Worm (Caenorhabditis elegans) whole organism, L1 larva: Measurements from ENCODE around the gene nmy-1.

Experiments
- F16B12.6 ChIP-seq: fragments of 150-350 bp; optimal IDR thresholded peaks from 2 replicates; lab custom pipeline; 2014; ENCODE audit warnings: missing biosample characterization, missing genetic modification characterization
- aha-1 ChIP-seq: fragments of 150-350 bp; optimal IDR thresholded peaks from 2 replicates; lab custom pipeline; 2014; ENCODE audit warnings: missing biosample characterization, missing genetic modification characterization
- alr-1 ChIP-seq: fragments of 200-800 bp; sonication (Bioruptor generic); optimal IDR thresholded peaks from 2 replicates; lab custom pipeline; 2018; ENCODE audit warnings: borderline replicate concordance, mild to moderate bottlenecking, missing genetic modification characterization, missing compliant biosample characterization
- aly-2 ChIP-seq: fragments of 150-350 bp; optimal IDR thresholded peaks from 2 replicates; lab custom pipeline; 2014; ENCODE audit warnings: missing biosample characterization, missing genetic modification characterization
- ama-1 ChIP-seq: fragments of 150-350 bp; optimal IDR thresholded peaks from 2 replicates; lab custom pipeline; 2014
- ceh-8 ChIP-seq: fragments of 200-800 bp; sonication (Bioruptor generic); optimal IDR thresholded peaks from 2 replicates; lab custom pipeline; 2018; ENCODE audit warnings: mild to moderate bottlenecking, missing genetic modification characterization, moderate library complexity, missing compliant biosample characterization
- ceh-82 ChIP-seq, 3 experiments: fragments of 150-350 bp in 1 of 3; sonication (generic microtip) in 2 of 3; optimal IDR thresholded peaks; 2 replicates each; lab custom pipeline; 2014 to 2017; ENCODE audit warnings: missing biosample characterization in 3 of 3, missing genetic modification characterization in 3 of 3
- ceh-90 ChIP-seq: sonication (generic microtip); optimal IDR thresholded peaks from 2 replicates; lab custom pipeline; 2016; ENCODE audit warnings: missing genetic modification characterization, missing compliant biosample characterization
- ces-1 ChIP-seq: fragments of 150-350 bp; optimal IDR thresholded peaks from 2 replicates; lab custom pipeline; 2014; ENCODE audit warnings: missing biosample characterization, missing genetic modification reagents, missing genetic modification characterization
- efl-1 ChIP-seq, 4 experiments: fragments of 150-350 bp; optimal IDR thresholded peaks in 3 of 4; peaks in 1 of 4; 1 replicate in 1 of 4; 2 replicates in 3 of 4; lab custom pipeline; 2014; ENCODE audit warnings: missing biosample characterization in 2 of 4, missing genetic modification characterization in 2 of 4, missing genetic modification reagents in 2 of 4
- efl-3 ChIP-seq: fragments of 200-800 bp; sonication (Bioruptor generic); optimal IDR thresholded peaks from 2 replicates; lab custom pipeline; 2018; ENCODE audit warnings: mild to moderate bottlenecking, missing genetic modification characterization, missing compliant biosample characterization
- egl-27 ChIP-seq, 2 experiments: fragments of 150-350 bp in 1 of 2; sonication (generic microtip); optimal IDR thresholded peaks; 3 replicates each; lab custom pipeline; 2017 to 2018; ENCODE audit warnings: missing biosample characterization in 2 of 2, missing genetic modification characterization in 2 of 2, missing genetic modification reagents in 2 of 2
- elt-2 ChIP-seq: sonication (generic microtip); optimal IDR thresholded peaks from 2 replicates; lab custom pipeline; 2016; ENCODE audit warnings: missing genetic modification characterization, mild to moderate bottlenecking, inconsistent platforms, missing compliant biosample characterization, missing genetic modification reagents
- elt-3 ChIP-seq, 6 experiments: fragments of 150-350 bp in 1 of 6; sonication (generic microtip); optimal IDR thresholded peaks; 2 replicates each; lab custom pipeline; 2017 to 2018; ENCODE audit warnings: missing biosample characterization in 6 of 6, missing genetic modification characterization in 6 of 6, inconsistent platforms in 1 of 6
- ets-5 ChIP-seq: fragments of 200-800 bp; sonication (Bioruptor generic); IDR thresholded peaks from 2 replicates; pipeline ENCODE4 v1.3.6; 2022; ENCODE audit warnings: missing genetic modification characterization, missing compliant biosample characterization
- fkh-4 ChIP-seq: sonication (generic microtip); optimal IDR thresholded peaks from 2 replicates; lab custom pipeline; 2016; ENCODE audit warnings: missing compliant biosample characterization, missing genetic modification characterization, borderline replicate concordance
- fkh-8 ChIP-seq: sonication (generic microtip); optimal IDR thresholded peaks from 2 replicates; lab custom pipeline; 2016; ENCODE audit warnings: mild to moderate bottlenecking, missing genetic modification characterization, missing compliant biosample characterization
- fos-1 ChIP-seq: fragments of 150-350 bp; optimal IDR thresholded peaks from 2 replicates; lab custom pipeline; 2014; ENCODE audit warnings: missing biosample characterization, missing genetic modification characterization
- grh-1 ChIP-seq: fragments of 200-800 bp; sonication (Bioruptor generic); IDR thresholded peaks from 2 replicates; pipeline ENCODE4 v1.3.6; 2022; ENCODE audit warnings: missing genetic modification reagents, missing genetic modification characterization, missing compliant biosample characterization
- lin-13 ChIP-seq: fragments of 150-350 bp; optimal IDR thresholded peaks from 2 replicates; lab custom pipeline; 2014; ENCODE audit warnings: missing biosample characterization, missing genetic modification reagents, missing genetic modification characterization
- lin-15B ChIP-seq: fragments of 150-350 bp; sonication (generic microtip); optimal IDR thresholded peaks from 3 replicates; lab custom pipeline; 2014; ENCODE audit warnings: missing biosample characterization, missing genetic modification characterization
- lin-35 ChIP-seq, 2 experiments: fragments of 150-350 bp; optimal IDR thresholded peaks; 2 replicates each; lab custom pipeline; 2014; ENCODE audit warnings: missing biosample characterization in 2 of 2, missing genetic modification characterization in 2 of 2, missing genetic modification reagents in 2 of 2
- lin-39 ChIP-seq: fragments of 150-350 bp; optimal IDR thresholded peaks from 2 replicates; lab custom pipeline; 2014; ENCODE audit warnings: missing biosample characterization, missing genetic modification reagents, missing genetic modification characterization
- lir-3 ChIP-seq: sonication (generic microtip); optimal IDR thresholded peaks from 2 replicates; lab custom pipeline; 2016; ENCODE audit warnings: mild to moderate bottlenecking, missing genetic modification characterization, moderate library complexity, missing compliant biosample characterization; ENCODE audit not compliant: poor library complexity
- lsy-2 ChIP-seq, 2 experiments: fragments of 150-350 bp; optimal IDR thresholded peaks; 2 replicates each; lab custom pipeline; 2014; ENCODE audit warnings: missing biosample characterization in 2 of 2, missing genetic modification characterization in 2 of 2
- mab-9 ChIP-seq: fragments of 200-800 bp; sonication (Bioruptor generic); IDR thresholded peaks from 2 replicates; pipeline ENCODE4 v1.3.6; 2022; ENCODE audit warnings: missing genetic modification reagents, missing genetic modification characterization, missing compliant biosample characterization
- mdl-1 ChIP-seq, 2 experiments: fragments of 150-350 bp; optimal IDR thresholded peaks; 2 replicates each; lab custom pipeline; 2014 to 2017; ENCODE audit warnings: missing biosample characterization in 2 of 2, missing genetic modification characterization in 2 of 2, inconsistent platforms in 1 of 2
- mef-2 ChIP-seq: fragments of 150-350 bp; optimal IDR thresholded peaks from 2 replicates; lab custom pipeline; 2014; ENCODE audit warnings: missing biosample characterization, missing genetic modification characterization
- mep-1 ChIP-seq: fragments of 150-350 bp; optimal IDR thresholded peaks from 2 replicates; lab custom pipeline; 2014; ENCODE audit warnings: missing biosample characterization, missing genetic modification characterization
- nhr-11 ChIP-seq: fragments of 150-350 bp; optimal IDR thresholded peaks from 2 replicates; lab custom pipeline; 2014; ENCODE audit warnings: missing biosample characterization, missing genetic modification characterization
- nhr-12 ChIP-seq: sonication (generic microtip); optimal IDR thresholded peaks from 2 replicates; lab custom pipeline; 2017; ENCODE audit warnings: missing biosample characterization, missing genetic modification characterization
- nhr-28 ChIP-seq: fragments of 150-350 bp; optimal IDR thresholded peaks from 2 replicates; lab custom pipeline; 2014; ENCODE audit warnings: missing biosample characterization, missing genetic modification characterization
- nhr-47 ChIP-seq: sonication (generic microtip); optimal IDR thresholded peaks from 2 replicates; lab custom pipeline; 2016; ENCODE audit warnings: mild to moderate bottlenecking, missing genetic modification characterization, moderate library complexity, missing compliant biosample characterization
- nhr-76 ChIP-seq: sonication (generic microtip); optimal IDR thresholded peaks from 2 replicates; lab custom pipeline; 2017; ENCODE audit warnings: missing biosample characterization, missing genetic modification characterization
- nhr-90 ChIP-seq: sonication (generic microtip); optimal IDR thresholded peaks from 2 replicates; lab custom pipeline; 2016; ENCODE audit warnings: mild to moderate bottlenecking, missing genetic modification characterization, missing compliant biosample characterization; ENCODE audit not compliant: poor library complexity
- pax-3 ChIP-seq: fragments of 200-800 bp; sonication (Bioruptor generic); optimal IDR thresholded peaks from 2 replicates; lab custom pipeline; 2018; ENCODE audit warnings: mild to moderate bottlenecking, missing genetic modification characterization, moderate library complexity, missing compliant biosample characterization
- pqm-1 ChIP-seq: sonication (generic microtip); optimal IDR thresholded peaks from 3 replicates; lab custom pipeline; 2017; ENCODE audit warnings: missing biosample characterization, missing genetic modification characterization
- rnt-1 ChIP-seq: sonication (generic microtip); optimal IDR thresholded peaks from 2 replicates; lab custom pipeline; 2016; ENCODE audit warnings: mild to moderate bottlenecking, missing genetic modification characterization, moderate library complexity, missing compliant biosample characterization
- skn-1 ChIP-seq: fragments of 150-350 bp; optimal IDR thresholded peaks from 2 replicates; lab custom pipeline; 2014; ENCODE audit warnings: missing biosample characterization, missing genetic modification characterization
- snpc-4 ChIP-seq: fragments of 150-350 bp; optimal IDR thresholded peaks from 2 replicates; lab custom pipeline; 2014; ENCODE audit warnings: missing biosample characterization, missing genetic modification characterization
- snu-23 ChIP-seq: sonication (generic microtip); optimal IDR thresholded peaks from 2 replicates; lab custom pipeline; 2016; ENCODE audit warnings: missing genetic modification characterization, missing compliant biosample characterization
- sox-4 ChIP-seq: sonication (generic microtip); optimal IDR thresholded peaks from 2 replicates; lab custom pipeline; 2016; ENCODE audit warnings: missing genetic modification characterization, missing compliant biosample characterization
- sup-37 ChIP-seq: fragments of 200-800 bp; sonication (Bioruptor generic); optimal IDR thresholded peaks from 2 replicates; lab custom pipeline; 2018; ENCODE audit warnings: mild to moderate bottlenecking, missing genetic modification characterization, missing compliant biosample characterization
- swsn-7 ChIP-seq: sonication (generic microtip); optimal IDR thresholded peaks from 2 replicates; lab custom pipeline; 2016; ENCODE audit warnings: missing genetic modification characterization, missing compliant biosample characterization
- tlp-1 ChIP-seq: fragments of 150-350 bp; optimal IDR thresholded peaks from 2 replicates; lab custom pipeline; 2014; ENCODE audit warnings: missing biosample characterization, missing genetic modification characterization
- unc-130 ChIP-seq: fragments of 150-350 bp; optimal IDR thresholded peaks from 2 replicates; lab custom pipeline; 2017; ENCODE audit warnings: missing biosample characterization, missing genetic modification characterization, inconsistent platforms
- unc-30 ChIP-seq: sonication (generic microtip); optimal IDR thresholded peaks from 2 replicates; lab custom pipeline; 2017; ENCODE audit warnings: missing biosample characterization, missing genetic modification characterization
- unc-62 ChIP-seq: fragments of 150-350 bp; optimal IDR thresholded peaks from 2 replicates; lab custom pipeline; 2014; ENCODE audit warnings: missing biosample characterization, missing genetic modification reagents, missing genetic modification characterization
- xbp-1 ChIP-seq: sonication (generic microtip); optimal IDR thresholded peaks from 2 replicates; lab custom pipeline; 2016; ENCODE audit warnings: missing genetic modification characterization, missing compliant biosample characterization
- zag-1 ChIP-seq: fragments of 150-350 bp; optimal IDR thresholded peaks from 2 replicates; lab custom pipeline; 2014; ENCODE audit warnings: missing biosample characterization, missing genetic modification characterization
- zip-4 ChIP-seq: fragments of 200-800 bp; sonication (Bioruptor generic); optimal IDR thresholded peaks from 2 replicates; lab custom pipeline; 2018; ENCODE audit warnings: mild to moderate bottlenecking, missing genetic modification characterization, moderate library complexity, missing compliant biosample characterization

nmy-1 gene

DNA sequence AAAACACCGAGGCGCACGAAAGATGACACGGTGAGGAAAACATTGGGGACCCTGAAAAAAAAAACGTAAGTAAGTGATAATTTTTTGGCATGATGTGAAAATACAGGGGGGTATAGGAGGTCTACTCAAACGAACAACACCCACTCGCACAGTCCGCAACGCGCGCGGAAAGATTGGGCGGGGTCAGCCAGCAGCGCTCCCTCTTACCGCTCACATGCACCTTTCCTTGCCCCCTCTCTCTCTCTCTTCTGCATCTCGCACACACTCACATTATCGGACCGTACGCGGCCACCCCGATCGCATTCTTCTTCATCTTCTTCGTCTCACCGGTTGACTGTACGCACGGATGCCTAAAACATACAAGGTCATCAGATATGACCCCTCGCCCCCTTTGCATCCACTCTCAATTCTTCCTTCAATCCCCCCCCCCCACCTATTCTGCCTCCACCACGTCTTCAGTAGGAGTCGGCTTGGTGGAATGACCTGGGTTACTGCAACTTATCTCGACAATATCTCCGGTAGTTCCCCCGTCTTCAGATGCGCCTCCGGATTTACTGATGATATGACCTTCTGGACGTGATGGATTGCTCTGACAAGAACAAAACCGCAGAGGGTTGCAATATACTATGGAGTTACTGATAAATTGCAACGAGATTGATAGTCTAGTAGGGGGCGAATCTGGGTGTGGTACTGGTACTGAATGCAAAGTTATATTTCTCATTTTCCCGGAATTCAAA is 29.6 kb upstream of the nmy-1 start, which contains the start of gene F53B3.5 (continued):
- TF ChIP-seq elt-3 (tag; optimal IDR thresholded peaks at IDR 0.05; lab: Kevin White, UChicago): no peak
- TF ChIP-seq ets-5 (GFP tag; lab: Robert Waterston, UW): no peak
- TF ChIP-seq efl-3 (GFP tag; lab: Kevin White, UChicago): no peak
- no peak for TF ChIP-seq nhr-76 (tag; lab: Kevin White, UChicago)
- TF ChIP-seq snu-23 (GFP tag; lab: Kevin White, UChicago): peak; percentile 35
- no peak for TF ChIP-seq zip-4 (GFP tag; lab: Kevin White, UChicago)
- TF ChIP-seq fos-1 (tag; lab: Kevin White, UChicago): no peak
- TF ChIP-seq alr-1: no peak
- TF ChIP-seq unc-30: no peak
- no peak for TF ChIP-seq nhr-12
- no peak for TF ChIP-seq lin-15B
- TF ChIP-seq rnt-1 (tag; lab: Kevin White, UChicago): no peak
- no peak for TF ChIP-seq sox-4
- TF ChIP-seq ceh-82 (tag; optimal IDR thresholded peaks at IDR 0.05; lab: Kevin White, UChicago): no peak
- no peak for TF ChIP-seq ceh-90 (tag; lab: Kevin White, UChicago)
- no peak for TF ChIP-seq ces-1
- no peak for TF ChIP-seq nhr-28 (tag; lab: Kevin White, UChicago)
- no peak for TF ChIP-seq nhr-11 (tag; lab: Kevin White, UChicago)
- no peak for TF ChIP-seq unc-130 (tag; lab: Kevin White, UChicago)
- TF ChIP-seq snpc-4: no peak
- no peak for TF ChIP-seq mef-2 (tag; lab: Kevin White, UChicago)
- no peak for TF ChIP-seq zag-1 (tag; lab: Kevin White, UChicago)
- TF ChIP-seq ceh-8 (GFP tag; lab: Kevin White, UChicago): no peak
- no peak for TF ChIP-seq nhr-90 (tag; lab: Kevin White, UChicago)
- TF ChIP-seq fkh-4 (tag; lab: Kevin White, UChicago): no peak
- no peak for TF ChIP-seq ama-1 (lab: Kevin White, UChicago)
- TF ChIP-seq pqm-1 (tag; lab: Kevin White, UChicago): no peak
- no peak for TF ChIP-seq aly-2
- no peak for TF ChIP-seq xbp-1 (tag; lab: Kevin White, UChicago)
- no peak for TF ChIP-seq elt-2 (tag; lab: Kevin White, UChicago)
- TF ChIP-seq sup-37 (GFP tag; lab: Kevin White, UChicago): no peak
- no peak for TF ChIP-seq lir-3 (tag; lab: Kevin White, UChicago)
- TF ChIP-seq mab-9: 0 out of 2 replicates have a peak, but pooled peaks have one; percentile 30
- no peak for TF ChIP-seq tlp-1
- no peak for TF ChIP-seq skn-1 (tag; lab: Kevin White, UChicago)
- no peak for TF ChIP-seq lin-39
- no peak for TF ChIP-seq lin-13 (GFP tag; lab: Kevin White, UChicago)
- TF ChIP-seq pax-3 (tag; lab: Kevin White, UChicago): no peak
- TF ChIP-seq mdl-1 (tag; optimal IDR thresholded peaks at IDR 0.05; lab: Kevin White, UChicago): no peak
- no peak for TF ChIP-seq lin-35 (GFP tag; optimal IDR thresholded peaks at IDR 0.05; lab: Kevin White, UChicago)
- no peak for TF ChIP-seq unc-62 (GFP tag; lab: Kevin White, UChicago)

DNA sequence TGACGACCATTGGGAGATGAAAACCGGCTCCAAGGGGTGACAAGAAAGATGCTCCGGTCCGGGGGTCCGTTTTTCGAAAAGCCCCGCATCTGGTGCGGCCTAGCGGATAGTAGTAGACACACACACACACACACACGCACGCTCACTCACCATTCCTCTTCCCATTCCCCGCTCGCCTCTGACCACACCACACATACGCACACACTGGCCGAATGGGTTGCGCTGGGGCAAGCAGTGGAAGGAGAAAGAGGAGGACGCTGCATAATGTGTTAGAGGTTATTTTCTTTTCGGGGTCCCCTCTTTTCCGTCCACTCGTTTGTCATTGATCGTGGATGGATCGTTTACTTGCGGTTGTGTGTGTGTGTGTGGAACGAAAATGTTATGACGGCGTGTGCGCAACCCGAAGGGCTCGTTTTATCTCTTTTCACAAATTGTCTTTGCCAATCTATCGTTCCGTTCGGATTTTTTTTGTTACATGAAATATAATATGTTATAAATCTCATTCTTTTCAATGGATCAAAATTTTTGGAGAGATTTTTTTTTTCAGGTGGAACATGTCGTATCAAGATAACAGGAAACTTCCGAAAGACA is 23.9 kb upstream of the nmy-1 start, which contains the start of gene vang-1:
TSS of gene vang-1 (plus strand) at position 541 of the 591 bp plus-strand sequence.
- peak; percentile 20 for TF ChIP-seq mep-1 (tag; lab: Kevin White, UChicago)
- TF ChIP-seq fkh-4 (tag; lab: Kevin White, UChicago): no peak
- peak; percentile 44 for TF ChIP-seq snu-23 (GFP tag; lab: Kevin White, UChicago)
- TF ChIP-seq swsn-7 (tag; lab: Kevin White, UChicago): no peak
- TF ChIP-seq pax-3 (tag; lab: Kevin White, UChicago): no peak
- TF ChIP-seq nhr-47 (tag; lab: Kevin White, UChicago): peak; percentile 23
- TF ChIP-seq F16B12.6 (tag; lab: Kevin White, UChicago): no peak
- no peak for TF ChIP-seq lsy-2 (tag; optimal IDR thresholded peaks at IDR 0.05; lab: Kevin White, UChicago)
- TF ChIP-seq egl-27 (tag; optimal IDR thresholded peaks at IDR 0.05; lab: Kevin White, UChicago): no peak
- TF ChIP-seq ets-5 (GFP tag; lab: Robert Waterston, UW): no peak
- no peak for TF ChIP-seq grh-1 (GFP tag; lab: Robert Waterston, UW)
- TF ChIP-seq fkh-8 (tag; lab: Kevin White, UChicago): no peak
- TF ChIP-seq lin-13 (GFP tag; lab: Kevin White, UChicago): no peak
- no peak for TF ChIP-seq aha-1 (tag; lab: Kevin White, UChicago)
- no peak for TF ChIP-seq efl-1 (optimal IDR thresholded peaks at IDR 0.05; lab: Kevin White, UChicago)
- peak in 1 of 2 experiments; percentile 81 for TF ChIP-seq efl-1 (GFP tag; optimal IDR thresholded peaks at IDR 0.05 in 1 of 2; lab: Kevin White, UChicago)
- TF ChIP-seq ama-1 (lab: Kevin White, UChicago): no peak
- no peak for TF ChIP-seq aly-2
- TF ChIP-seq tlp-1: no peak
